Worm (Caenorhabditis elegans): ENCODE results near the gene ifd-1.

ce11 chrX:8796699-8797282 lies 27.5 kb downstream of the ifd-1 start, which contains the start of gene R04E5.7:
- TF ChIP-seq nhr-12 (tag; optimal IDR thresholded peaks at IDR 0.05) (no peak), lin-39 (tag; optimal IDR thresholded peaks at IDR 0.05) (peak; percentile 13), ztf-11 (tag; optimal IDR thresholded peaks at IDR 0.05) (no peak), elt-2 (tag; optimal IDR thresholded peaks at IDR 0.05) (peak; percentile 37), mdl-1 (tag; optimal IDR thresholded peaks at IDR 0.05) (no peak), nfya-1 (tag; optimal IDR thresholded peaks at IDR 0.05; ENCODE audit: insufficient read depth) (peak; percentile 17), jun-1 (tag; optimal IDR thresholded peaks at IDR 0.05) (no peak), snpc-4 (tag; optimal IDR thresholded peaks at IDR 0.05) (no peak), nhr-76 (tag; optimal IDR thresholded peaks at IDR 0.05) (no peak), zag-1 (tag; optimal IDR thresholded peaks at IDR 0.05) (no peak), ama-1 (optimal IDR thresholded peaks at IDR 0.05) (peak; percentile 5)
